Worm (Caenorhabditis elegans) whole organism, dauer: Measurements from ENCODE around the gene C34C12.6.
"Not testable (repeated sequence)": the region's sequence is repeated elsewhere in the genome, so short reads cannot be mapped to it uniquely, and the experiment has no call there.

Source experiments
- unc-62 ChIP-seq: sonication (generic microtip); optimal IDR thresholded peaks from 2 replicates; lab custom pipeline; 2017; ENCODE audit warnings: missing biosample characterization, missing genetic modification reagents, missing genetic modification characterization

The C34C12.6 gene

ce11 chrIII:3482291-3482690 lies at the start of gene C34C12.6:
TSS of gene C34C12.6 (plus strand) at chrIII:3482591.
- TF ChIP-seq unc-62 (GFP tag; lab: Kevin White, UChicago): no peak

ce11 chrIII:3435152-3435551 lies 47.2 kb upstream of the C34C12.6 start:
- no peak for TF ChIP-seq unc-62 (GFP tag; lab: Kevin White, UChicago)

DNA sequence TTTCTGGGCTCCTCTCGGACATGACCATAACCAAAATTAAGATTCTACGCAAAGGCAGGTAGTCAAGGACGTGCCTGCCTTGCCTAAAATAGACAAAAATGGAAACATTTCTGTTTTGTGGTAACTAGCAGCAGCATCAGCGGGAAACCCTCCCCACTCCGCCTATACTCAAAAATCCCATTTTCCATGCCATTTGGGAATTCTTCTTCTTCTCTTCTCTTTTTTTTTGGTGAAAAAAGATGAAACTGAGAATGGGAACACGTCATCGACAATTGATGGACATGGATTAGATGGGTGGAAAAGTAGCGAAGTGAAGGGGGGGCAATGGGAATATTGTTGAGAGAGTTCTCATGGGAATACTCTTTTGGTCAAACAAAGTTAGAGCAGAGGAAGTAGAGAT lies 45.3 kb upstream of the C34C12.6 start:
- TF ChIP-seq unc-62 (GFP tag; lab: Kevin White, UChicago): no peak

- TF ChIP-seq unc-62 (GFP tag; lab: Kevin White, UChicago): no peak
These were observed 38.3 kb upstream of the C34C12.6 start, which contains the start of gene spe-41 for ce11 chrIII:3444139-3444538. TSS of gene spe-41 (minus strand) at chrIII:3444210.

DNA sequence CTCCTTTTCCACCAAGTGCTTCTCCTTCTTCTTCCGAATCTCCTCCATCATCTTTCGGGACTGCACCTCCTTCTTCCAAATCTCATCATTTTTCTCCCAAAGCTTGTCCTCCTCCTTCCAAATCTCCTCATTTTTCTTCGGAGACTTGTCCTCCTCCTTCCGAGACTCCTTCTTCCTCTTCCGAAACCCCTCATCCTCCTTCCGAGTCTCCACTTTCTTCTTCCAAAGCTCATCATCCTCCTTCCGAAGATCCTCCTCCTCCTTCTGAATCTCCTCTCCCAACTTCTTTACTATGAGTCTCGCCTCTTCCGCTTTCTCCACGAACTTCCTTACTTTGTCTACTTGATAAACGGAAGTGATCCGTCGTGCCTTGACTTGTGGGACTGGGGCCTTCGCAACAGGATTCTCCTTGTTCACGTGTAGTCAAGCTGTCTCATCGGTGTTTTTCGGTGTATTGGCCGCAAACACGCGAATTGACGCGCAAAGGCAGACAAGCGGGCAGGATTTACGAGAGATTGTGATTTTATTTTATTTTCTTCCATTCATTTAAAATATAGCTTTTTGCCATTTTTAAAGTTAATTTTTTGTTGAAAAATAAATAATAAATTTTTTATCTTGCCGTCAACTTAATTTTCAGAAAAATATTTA lies 29.7 kb upstream of the C34C12.6 start, which contains the start of the genes K01A11.3 and C34C12.12:
Gene K01A11.3 (minus strand): TSS at position 51 of the 648 bp plus-strand sequence.
Gene C34C12.12 (plus strand): TSS at position 632 of the 648 bp plus-strand sequence.
- TF ChIP-seq unc-62 (GFP tag; lab: Kevin White, UChicago): no peak

DNA sequence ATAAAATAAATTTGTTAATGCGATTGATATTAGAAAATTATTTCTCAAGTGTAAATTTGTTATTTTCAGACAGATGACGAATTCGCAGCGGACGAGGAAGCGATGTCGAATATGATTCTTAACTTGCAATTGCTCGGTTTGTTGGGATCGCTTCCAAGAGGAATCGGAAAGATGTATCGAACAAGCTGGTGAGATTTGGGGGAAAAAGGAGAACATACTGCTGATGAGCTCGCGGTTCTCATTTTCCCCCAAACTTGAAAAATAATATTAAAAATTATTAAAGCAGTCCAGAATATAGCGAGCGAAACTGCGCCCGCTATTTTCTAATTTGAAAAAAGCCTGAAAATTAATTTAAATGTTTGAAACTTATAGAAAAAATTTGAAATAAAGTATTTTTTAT lies 28.9 kb upstream of the C34C12.6 start, which contains the start of gene C34C12.2:
Gene C34C12.2 (plus strand): TSS at position 301 of the 400 bp plus-strand sequence.
- TF ChIP-seq unc-62 (GFP tag; lab: Kevin White, UChicago): not testable (repeated sequence)

DNA sequence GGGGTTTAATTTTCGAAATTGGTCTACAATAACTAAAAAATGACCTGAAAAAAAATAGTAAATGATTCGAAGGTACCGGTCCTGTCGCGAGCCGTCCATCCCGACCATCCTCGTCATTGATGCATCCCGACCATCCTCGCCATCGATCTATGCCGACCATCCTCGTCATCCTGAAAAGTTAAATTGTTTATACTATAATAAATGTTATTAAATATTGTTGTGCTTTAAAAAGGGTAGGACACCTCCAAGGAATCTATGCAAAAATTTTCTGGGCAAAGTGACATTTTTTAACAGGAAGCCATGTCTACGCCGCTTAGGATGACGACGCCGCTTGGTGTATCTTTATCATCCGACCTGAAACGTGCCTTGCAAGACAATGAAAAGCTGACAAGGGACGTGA lies 28.3 kb upstream of the C34C12.6 start, which contains the start of gene C34C12.1:
Gene C34C12.1 (plus strand): TSS at position 301 of the 400 bp plus-strand sequence.
- not testable (repeated sequence) for TF ChIP-seq unc-62 (GFP tag; lab: Kevin White, UChicago)

DNA sequence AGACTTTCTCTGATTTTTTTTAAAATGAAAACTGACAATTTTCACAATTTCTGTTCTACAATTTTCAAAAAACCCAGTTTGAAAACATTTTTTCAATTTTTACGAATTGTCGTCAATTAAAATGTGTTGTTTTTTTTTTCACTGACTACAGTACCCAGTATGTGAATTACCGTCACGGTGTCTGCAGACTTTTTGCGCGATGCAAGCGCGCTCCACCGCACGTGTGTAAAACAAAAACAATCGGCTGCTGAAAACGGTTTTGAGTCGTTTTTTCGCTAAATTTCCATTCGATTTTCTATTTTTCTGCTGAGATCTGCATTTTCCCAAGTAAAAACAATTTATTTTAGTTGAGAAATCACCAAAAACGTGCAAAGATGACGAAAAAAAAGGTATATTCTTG lies 26.2 kb upstream of the C34C12.6 start:
- TF ChIP-seq unc-62 (GFP tag; lab: Kevin White, UChicago): no peak

DNA sequence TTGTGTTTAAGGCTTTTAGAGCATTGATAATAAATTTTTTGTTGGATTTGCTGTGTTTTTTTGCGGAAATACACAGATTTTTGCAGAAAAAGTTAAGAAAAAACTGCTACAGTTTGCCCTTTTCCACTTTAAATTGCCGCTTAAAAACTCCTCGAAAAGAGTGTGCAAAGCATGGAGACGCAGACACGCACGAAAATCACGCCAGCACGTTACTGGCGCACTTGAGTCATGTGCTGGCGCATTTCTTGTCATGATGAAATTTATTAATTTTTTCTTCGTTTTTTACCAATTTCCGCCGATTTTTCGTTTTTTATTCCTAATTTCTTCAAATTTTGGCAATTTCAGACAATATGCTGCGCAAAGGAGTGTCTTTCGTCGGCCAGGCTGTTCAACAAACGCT lies 22.3 kb upstream of the C34C12.6 start, which contains the start of gene C34C12.8:
Gene C34C12.8 (plus strand): TSS at position 346 of the 400 bp plus-strand sequence.
- no peak for TF ChIP-seq unc-62 (GFP tag; lab: Kevin White, UChicago)

ce11 chrIII:3461403-3461802 lies 21.0 kb upstream of the C34C12.6 start, which contains the start of gene pph-6:
TSS of gene pph-6 (plus strand) at chrIII:3461703.
- TF ChIP-seq unc-62 (GFP tag; lab: Kevin White, UChicago): no peak

DNA sequence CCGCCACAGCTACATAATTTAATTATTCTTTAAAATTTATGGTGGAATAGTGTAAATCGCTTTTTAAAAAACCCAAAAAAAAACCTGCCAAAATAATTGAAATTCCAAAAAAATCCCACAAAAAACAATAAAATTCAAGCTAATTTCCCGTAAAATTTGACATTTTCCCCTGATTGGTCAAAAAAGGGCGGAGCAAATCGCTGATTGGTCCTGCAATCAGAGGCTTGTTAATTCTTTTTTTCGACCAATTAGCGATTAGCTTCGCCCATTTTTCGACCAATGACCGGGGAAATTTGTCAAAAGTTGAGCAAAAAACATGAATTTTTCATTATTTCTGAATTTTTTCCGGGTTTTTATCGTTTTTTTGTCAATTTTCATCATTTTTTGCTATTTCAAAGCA lies 15.4 kb upstream of the C34C12.6 start:
- TF ChIP-seq unc-62 (GFP tag; lab: Kevin White, UChicago): no peak

- TF ChIP-seq unc-62 (GFP tag; lab: Kevin White, UChicago): no peak
These were observed 14.0 kb upstream of the C34C12.6 start for ce11 chrIII:3468384-3468783.

ce11 chrIII:3469646-3470045 lies 12.7 kb upstream of the C34C12.6 start, which contains the start of gene smim-14:
TSS of gene smim-14 (minus strand) at chrIII:3469746.
- no peak for TF ChIP-seq unc-62 (GFP tag; lab: Kevin White, UChicago)

DNA sequence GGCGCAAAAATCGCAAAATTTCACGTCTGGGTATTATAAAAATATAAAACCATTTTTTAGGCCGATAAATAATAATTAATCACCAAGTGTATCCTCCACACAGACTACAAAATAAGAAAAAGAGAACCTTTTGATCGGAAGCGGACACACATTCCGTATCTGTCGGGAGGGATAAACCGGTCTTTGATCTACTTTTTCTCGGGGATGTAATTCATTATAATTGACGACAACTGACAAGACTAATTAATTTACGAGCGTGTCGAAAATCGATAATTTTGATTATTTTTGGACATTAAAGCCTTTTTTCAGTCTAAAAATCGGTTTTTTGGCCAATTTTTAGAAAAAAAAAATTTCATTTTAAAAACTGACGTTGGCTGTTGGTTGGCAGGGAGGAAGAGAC lies 12.0 kb upstream of the C34C12.6 start:
- TF ChIP-seq unc-62 (GFP tag; lab: Kevin White, UChicago): no peak

- TF ChIP-seq unc-62 (GFP tag; lab: Kevin White, UChicago): no peak
These were observed 11.4 kb upstream of the C34C12.6 start for ce11 chrIII:3470973-3471372.

ce11 chrIII:3471403-3472053 lies 10.9 kb upstream of the C34C12.6 start, which contains the start of gene rsu-1:
TSS of gene rsu-1 (plus strand) at chrIII:3472003.
- no peak for TF ChIP-seq unc-62 (GFP tag; lab: Kevin White, UChicago)
